Fruit fly (Drosophila melanogaster) whole organism, embryonic: ENCODE data around the gene CG11811.

Experiments used
- Antp ChIP-seq: fragments of 200-800 bp; sonication (Bioruptor generic); optimal IDR thresholded peaks from 3 replicates; lab custom pipeline; 2016; ENCODE audit warnings: missing biosample characterization, missing genetic modification characterization
- Bgb ChIP-seq: fragments of 200-800 bp; sonication (Bioruptor generic); IDR thresholded peaks from 2 replicates; pipeline ENCODE4 v1.3.6; 2022; ENCODE audit warnings: missing biosample characterization, missing genetic modification characterization; ENCODE audit not compliant: partially characterized antibody
- CG10462 ChIP-seq: fragments of 200-800 bp; sonication (Bioruptor generic); optimal IDR thresholded peaks from 2 replicates; lab custom pipeline; 2016; ENCODE audit warnings: missing biosample characterization, missing genetic modification characterization
- CG10979 ChIP-seq: fragments of 200-800 bp; sonication (Bioruptor generic); optimal IDR thresholded peaks from 2 replicates; lab custom pipeline; 2018; ENCODE audit warnings: missing biosample characterization, mild to moderate bottlenecking, missing genetic modification characterization, moderate library complexity
- CG11085 ChIP-seq: fragments of 200-800 bp; sonication (Bioruptor generic); IDR thresholded peaks from 2 replicates; pipeline ENCODE4 v1.3.6; 2022; ENCODE audit warnings: missing biosample characterization, missing genetic modification characterization
- CG11504 ChIP-seq: fragments of 200-800 bp; sonication (Bioruptor generic); optimal IDR thresholded peaks from 3 replicates; lab custom pipeline; 2019; ENCODE audit warnings: missing biosample characterization, mild to moderate bottlenecking, missing genetic modification characterization, moderate library complexity
- CG14710 ChIP-seq: fragments of 200-800 bp; sonication (Bioruptor generic); optimal IDR thresholded peaks from 3 replicates; lab custom pipeline; 2019; ENCODE audit warnings: missing biosample characterization, mild to moderate bottlenecking, missing genetic modification characterization, moderate library complexity
- CG14860 ChIP-seq: fragments of 200-800 bp; sonication (Bioruptor generic); IDR thresholded peaks from 3 replicates; pipeline ENCODE4 v1.3.6; 2022; ENCODE audit warnings: missing biosample characterization, missing genetic modification characterization; ENCODE audit not compliant: partially characterized antibody
- CG15269 ChIP-seq: fragments of 200-800 bp; sonication (Bioruptor generic); optimal IDR thresholded peaks from 2 replicates; lab custom pipeline; 2018; ENCODE audit warnings: missing biosample characterization, mild to moderate bottlenecking, missing genetic modification characterization, moderate library complexity
- CG17912 ChIP-seq: fragments of 200-800 bp; sonication (Bioruptor generic); optimal IDR thresholded peaks from 2 replicates; lab custom pipeline; 2018; ENCODE audit warnings: missing biosample characterization, mild to moderate bottlenecking, missing genetic modification characterization
- CG18262 ChIP-seq: fragments of 200-800 bp; optimal IDR thresholded peaks from 3 replicates; lab custom pipeline; 2019; ENCODE audit warnings: missing biosample characterization, mild to moderate bottlenecking, missing genetic modification characterization, moderate library complexity
- CG2129 ChIP-seq: fragments of 200-800 bp; sonication (Bioruptor generic); IDR thresholded peaks from 2 replicates; pipeline ENCODE4 v1.3.6; 2022; ENCODE audit warnings: missing biosample characterization, missing genetic modification characterization; ENCODE audit not compliant: partially characterized antibody
- CG31441 ChIP-seq: fragments of 200-800 bp; sonication (Bioruptor generic); IDR thresholded peaks from 2 replicates; pipeline ENCODE4 v1.3.6; 2022; ENCODE audit warnings: missing biosample characterization, missing genetic modification characterization
- CG43689 ChIP-seq: fragments of 200-800 bp; sonication (Bioruptor generic); IDR thresholded peaks from 2 replicates; pipeline ENCODE4 v1.3.6; 2022; ENCODE audit warnings: missing biosample characterization, missing genetic modification characterization
- CG4730 ChIP-seq: fragments of 200-800 bp; sonication (Bioruptor generic); IDR thresholded peaks from 2 replicates; pipeline ENCODE4 v1.3.6; 2022; ENCODE audit warnings: missing biosample characterization, missing genetic modification characterization
- CG7928 ChIP-seq: fragments of 200-800 bp; sonication (Bioruptor generic); optimal IDR thresholded peaks from 2 replicates; lab custom pipeline; 2017; ENCODE audit warnings: missing biosample characterization, mild to moderate bottlenecking, missing genetic modification characterization
- CG9437 ChIP-seq: fragments of 200-800 bp; sonication (Bioruptor generic); optimal IDR thresholded peaks from 2 replicates; lab custom pipeline; 2018; ENCODE audit warnings: missing biosample characterization, mild to moderate bottlenecking, missing genetic modification characterization
- CkIIα-i1 ChIP-seq: fragments of 200-800 bp; sonication (Bioruptor generic); IDR thresholded peaks from 2 replicates; pipeline ENCODE4 v1.3.6; 2022; ENCODE audit warnings: missing biosample characterization, missing genetic modification characterization
- D ChIP-seq, 2 experiments: fragments of 200-800 bp in 1 of 2; fragments of >200 bp in 1 of 2; sonication (Bioruptor generic) in 1 of 2; optimal IDR thresholded peaks; 2 replicates in 1 of 2; 3 replicates in 1 of 2; lab custom pipeline; 2017; ENCODE audit warnings: mild to moderate bottlenecking in 1 of 2, missing biosample characterization in 1 of 2, missing genetic modification characterization in 1 of 2, missing genetic modification reagents in 1 of 2
- Dbx ChIP-seq: fragments of 200-800 bp; sonication (Bioruptor generic); IDR thresholded peaks from 3 replicates; pipeline ENCODE4 v1.3.6; 2022; ENCODE audit warnings: missing biosample characterization, missing genetic modification characterization
- Deaf1 ChIP-seq: fragments of 200-800 bp; optimal IDR thresholded peaks from 3 replicates; lab custom pipeline; 2019; ENCODE audit warnings: missing biosample characterization, mild to moderate bottlenecking, missing genetic modification characterization, moderate library complexity
- Dip3 ChIP-seq: fragments of 200-800 bp; sonication (Bioruptor generic); optimal IDR thresholded peaks from 3 replicates; lab custom pipeline; 2016; ENCODE audit warnings: missing biosample characterization, missing genetic modification characterization
- Dll ChIP-seq: fragments of 200-800 bp; sonication (Bioruptor generic); IDR thresholded peaks from 4 replicates; pipeline ENCODE4 v1.3.6; 2022; ENCODE audit warnings: missing biosample characterization, missing genetic modification characterization; ENCODE audit not compliant: partially characterized antibody
- Dref ChIP-seq: fragments of 200-800 bp; sonication (Bioruptor generic); IDR thresholded peaks from 2 replicates; pipeline ENCODE4 v1.3.6; 2022; ENCODE audit warnings: missing biosample characterization, missing genetic modification characterization
- Gug ChIP-seq: fragments of 200-800 bp; sonication (Bioruptor generic); IDR thresholded peaks from 4 replicates; pipeline ENCODE4 v1.3.6; 2022; ENCODE audit warnings: missing biosample characterization, missing genetic modification characterization
- Hr51 ChIP-seq, 2 experiments: fragments of 200-800 bp; sonication (Bioruptor generic); optimal IDR thresholded peaks; 2 replicates in 1 of 2; 3 replicates in 1 of 2; lab custom pipeline; 2016 to 2018; ENCODE audit warnings: missing biosample characterization in 2 of 2, missing genetic modification characterization in 2 of 2, mild to moderate bottlenecking in 1 of 2, moderate library complexity in 1 of 2
- Hsf ChIP-seq: fragments of 200-800 bp; sonication (Bioruptor generic); optimal IDR thresholded peaks from 3 replicates; lab custom pipeline; 2016; ENCODE audit warnings: missing biosample characterization, missing genetic modification characterization
- Poxn ChIP-seq: fragments of 200-800 bp; sonication (Bioruptor generic); IDR thresholded peaks from 2 replicates; pipeline ENCODE4 v1.3.6; 2022; ENCODE audit warnings: missing biosample characterization, missing genetic modification characterization
- Sry-β ChIP-seq: fragments of 200-800 bp; sonication (Bioruptor generic); optimal IDR thresholded peaks from 2 replicates; lab custom pipeline; 2018; ENCODE audit warnings: missing biosample characterization, mild to moderate bottlenecking, missing genetic modification characterization, moderate library complexity
- disco-r ChIP-seq: fragments of 200-800 bp; sonication (Bioruptor generic); optimal IDR thresholded peaks from 2 replicates; lab custom pipeline; 2016; ENCODE audit warnings: missing biosample characterization, missing genetic modification characterization
- eyg ChIP-seq: fragments of 200-800 bp; sonication (Bioruptor generic); optimal IDR thresholded peaks from 3 replicates; lab custom pipeline; 2016; ENCODE audit warnings: missing biosample characterization, missing genetic modification characterization
- gcm2 ChIP-seq: fragments of 200-800 bp; sonication (Bioruptor generic); optimal IDR thresholded peaks from 2 replicates; lab custom pipeline; 2016; ENCODE audit warnings: missing biosample characterization, missing genetic modification characterization
- h ChIP-seq: fragments of >200 bp; optimal IDR thresholded peaks from 2 replicates; lab custom pipeline; 2017
- her ChIP-seq: fragments of 200-800 bp; sonication (Bioruptor generic); optimal IDR thresholded peaks from 2 replicates; lab custom pipeline; 2016; ENCODE audit warnings: missing biosample characterization, missing genetic modification characterization
- lab ChIP-seq: fragments of 200-800 bp; sonication (Bioruptor generic); optimal IDR thresholded peaks from 3 replicates; lab custom pipeline; 2017; ENCODE audit warnings: missing biosample characterization, missing genetic modification characterization, mild to moderate bottlenecking, moderate library complexity, missing genetic modification reagents
- nerfin-1 ChIP-seq: fragments of 200-800 bp; sonication (Bioruptor generic); optimal IDR thresholded peaks from 3 replicates; lab custom pipeline; 2019; ENCODE audit warnings: missing biosample characterization, mild to moderate bottlenecking, missing genetic modification characterization, moderate library complexity
- nerfin-2 ChIP-seq: fragments of 200-800 bp; sonication (Bioruptor generic); IDR thresholded peaks from 2 replicates; pipeline ENCODE4 v1.3.6; 2022; ENCODE audit warnings: missing biosample characterization, missing genetic modification characterization; ENCODE audit not compliant: partially characterized antibody
- oc ChIP-seq: fragments of 200-800 bp; sonication (Bioruptor generic); optimal IDR thresholded peaks from 2 replicates; lab custom pipeline; 2018; ENCODE audit warnings: missing biosample characterization, mild to moderate bottlenecking, missing genetic modification characterization, moderate library complexity
- pb ChIP-seq: fragments of 200-800 bp; sonication (Bioruptor generic); optimal IDR thresholded peaks from 3 replicates; lab custom pipeline; 2016; ENCODE audit warnings: missing biosample characterization, missing genetic modification characterization
- phol ChIP-seq: fragments of 200-800 bp; sonication (Bioruptor generic); optimal IDR thresholded peaks from 3 replicates; lab custom pipeline; 2018; ENCODE audit warnings: missing biosample characterization, mild to moderate bottlenecking, missing genetic modification characterization, moderate library complexity
- pros ChIP-seq: fragments of 200-800 bp; sonication (Bioruptor generic); optimal IDR thresholded peaks from 3 replicates; lab custom pipeline; 2019; ENCODE audit warnings: missing biosample characterization, mild to moderate bottlenecking, missing genetic modification characterization, moderate library complexity
- psq ChIP-seq: fragments of 200-800 bp; sonication (Bioruptor generic); optimal IDR thresholded peaks from 2 replicates; lab custom pipeline; 2017; ENCODE audit warnings: missing biosample characterization, missing genetic modification characterization
- ranshi ChIP-seq: fragments of 200-800 bp; sonication (Bioruptor generic); IDR thresholded peaks from 2 replicates; pipeline ENCODE4 v1.3.6; 2022; ENCODE audit warnings: missing biosample characterization, missing genetic modification characterization
- tup ChIP-seq: fragments of 200-800 bp; sonication (Bioruptor generic); optimal IDR thresholded peaks from 2 replicates; lab custom pipeline; 2016; ENCODE audit warnings: missing biosample characterization, mild to moderate bottlenecking, missing genetic modification characterization, moderate library complexity
- unc-4 ChIP-seq: fragments of 200-800 bp; sonication (Bioruptor generic); IDR thresholded peaks from 2 replicates; pipeline ENCODE4 v1.3.6; 2022; ENCODE audit warnings: missing biosample characterization, missing genetic modification characterization; ENCODE audit not compliant: partially characterized antibody
- wek ChIP-seq: fragments of 200-800 bp; sonication (Bioruptor generic); optimal IDR thresholded peaks from 3 replicates; lab custom pipeline; 2018; ENCODE audit warnings: missing biosample characterization, mild to moderate bottlenecking, missing genetic modification characterization, moderate library complexity
- zen2 ChIP-seq: fragments of 200-800 bp; sonication (Bioruptor generic); IDR thresholded peaks from 3 replicates; pipeline ENCODE4 v1.3.6; 2022; ENCODE audit warnings: missing biosample characterization, missing genetic modification characterization; ENCODE audit not compliant: partially characterized antibody

The CG11811 gene

DNA sequence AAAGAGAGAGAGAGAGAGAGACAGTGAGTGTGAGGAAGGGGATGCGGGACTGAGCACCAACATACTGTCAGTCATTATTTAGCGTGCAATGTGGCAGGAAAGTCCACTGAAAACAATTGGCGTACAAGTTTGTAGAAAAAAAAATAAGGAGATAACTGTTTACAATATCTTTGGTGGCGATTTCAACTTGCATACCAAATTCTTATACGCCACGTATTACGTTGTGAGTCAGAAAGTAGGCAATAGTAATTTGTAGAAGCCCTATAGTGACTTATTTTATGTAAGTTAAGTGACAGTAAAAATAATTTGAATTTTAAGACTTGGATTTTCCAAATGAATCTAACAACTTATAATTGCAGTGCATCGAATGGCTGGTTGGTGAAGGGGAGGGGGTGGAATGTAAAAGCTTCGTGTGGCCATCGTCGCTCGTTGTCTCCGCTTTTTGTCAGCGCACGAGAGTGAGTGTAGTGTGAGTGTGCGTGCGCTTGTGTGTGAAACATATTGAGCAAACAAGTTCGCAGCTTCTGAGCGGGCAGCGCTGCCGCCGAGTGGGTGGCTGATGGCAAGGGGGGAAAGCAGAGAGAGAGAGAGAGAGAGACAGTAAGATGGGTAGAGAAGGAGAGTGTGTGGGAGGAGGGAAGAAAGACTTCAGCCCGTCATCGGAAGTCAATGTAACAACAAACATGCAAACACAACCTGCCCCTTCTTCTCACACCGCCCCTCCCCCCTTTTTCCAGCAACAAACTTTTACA, 49.0 kb downstream of the CG11811 start (continued):
- TF ChIP-seq Sry-β (GFP tag; lab: Kevin White, UChicago): peak; percentile 70
- peak; percentile 70 for TF ChIP-seq oc (tag; lab: Kevin White, UChicago)
- TF ChIP-seq ranshi (GFP tag; lab: Robert Waterston, UW): peak; percentile 87
- no peak for TF ChIP-seq CG2129
- peak; percentile 82 for TF ChIP-seq CG10462 (GFP tag; lab: Kevin White, UChicago)
- TF ChIP-seq Dref: no peak
- peak; percentile 86 for TF ChIP-seq CG4730
- peak; percentile 96 for TF ChIP-seq phol (tag; lab: Kevin White, UChicago)
- TF ChIP-seq Dip3 (GFP tag; lab: Kevin White, UChicago): peak; percentile 86
- peak; percentile 62; the same call in 1 of the 2 replicates for TF ChIP-seq CG43689 (GFP tag; lab: Robert Waterston, UW)
- peak; percentile 32; the same call in 1 of the 2 replicates for TF ChIP-seq Bgb
- peak; percentile 87 for TF ChIP-seq nerfin-1 (tag; lab: Kevin White, UChicago)
- TF ChIP-seq CG10979 (tag; lab: Kevin White, UChicago): peak; percentile 96
- 0 out of 4 replicates have a peak, but pooled peaks have one; percentile 9 for TF ChIP-seq Dll
- peak; percentile 65 to 93 for TF ChIP-seq Hr51 (GFP tag; optimal IDR thresholded peaks at IDR 0.05; lab: Kevin White, UChicago)
- peak; percentile 90 for TF ChIP-seq Antp (GFP tag; lab: Kevin White, UChicago)
- peak; percentile 39 for TF ChIP-seq pros (GFP tag; lab: Kevin White, UChicago)
- TF ChIP-seq wek (GFP tag; lab: Kevin White, UChicago): peak; percentile 16
- no peak for TF ChIP-seq CG14860 (GFP tag; lab: Robert Waterston, UW)
- peak; percentile 94; the same call in 2 of the 3 replicates for TF ChIP-seq Dbx (GFP tag; lab: Robert Waterston, UW)
- TF ChIP-seq D (optimal IDR thresholded peaks at IDR 0.05; lab: Kevin White, UChicago): no peak
- TF ChIP-seq D (GFP tag; optimal IDR thresholded peaks at IDR 0.05; lab: Kevin White, UChicago): peak; percentile 97
- TF ChIP-seq CG9437 (GFP tag; lab: Kevin White, UChicago): peak; percentile 88
- TF ChIP-seq her (GFP tag; lab: Kevin White, UChicago): peak; percentile 87
- no peak; the same call in 2 of the 3 replicates for TF ChIP-seq zen2 (GFP tag; lab: Robert Waterston, UW)
- peak; percentile 60; the same call in 1 of the 2 replicates for TF ChIP-seq CkIIα-i1 (GFP tag; lab: Robert Waterston, UW)
- TF ChIP-seq pb (GFP tag; lab: Kevin White, UChicago): peak; percentile 90
- peak; percentile 91 for TF ChIP-seq CG15269 (tag; lab: Kevin White, UChicago)
- TF ChIP-seq lab (GFP tag; lab: Kevin White, UChicago): peak; percentile 98
- TF ChIP-seq CG17912 (GFP tag; lab: Kevin White, UChicago): no peak
- peak; percentile 95 for TF ChIP-seq eyg (GFP tag; lab: Kevin White, UChicago)
- peak; percentile 90 for TF ChIP-seq disco-r
- peak; percentile 78 for TF ChIP-seq CG31441 (GFP tag; lab: Robert Waterston, UW)
- peak; percentile 77 for TF ChIP-seq Gug (GFP tag; lab: Robert Waterston, UW)
- peak; percentile 92 for TF ChIP-seq CG14710 (tag; lab: Kevin White, UChicago)
- TF ChIP-seq Deaf1 (tag; lab: Kevin White, UChicago): peak; percentile 87
- TF ChIP-seq CG18262: peak; percentile 88
- no peak for TF ChIP-seq h
- peak; percentile 82 for TF ChIP-seq CG11085 (GFP tag; lab: Robert Waterston, UW)
- TF ChIP-seq Poxn (GFP tag; lab: Robert Waterston, UW): peak; percentile 66; the same call in 1 of the 2 replicates
- TF ChIP-seq CG11504 (tag; lab: Kevin White, UChicago): peak; percentile 96
- 0 out of 2 replicates have a peak, but pooled peaks have one; percentile 11 for TF ChIP-seq unc-4
- TF ChIP-seq tup (GFP tag; lab: Kevin White, UChicago): peak; percentile 83
- peak; percentile 92 for TF ChIP-seq Hsf (GFP tag; lab: Kevin White, UChicago)
- TF ChIP-seq gcm2: peak; percentile 68
- peak; percentile 76 for TF ChIP-seq CG7928 (GFP tag; lab: Kevin White, UChicago)
- peak; percentile 43 for TF ChIP-seq psq (GFP tag; lab: Kevin White, UChicago)
- no peak for TF ChIP-seq nerfin-2 (GFP tag; lab: Robert Waterston, UW)
